Worm (Caenorhabditis elegans): Measurements from ENCODE around the gene ZC412.10.

The ZC412.10 gene

ce11 chrV:14849628-14850027, 27.0 kb downstream of the ZC412.10 start (continued):
- peak in 1 of 2 experiments; percentile 98 for TF ChIP-seq unc-62 (GFP tag; optimal IDR thresholded peaks at IDR 0.05 in 1 of 2)
- TF ChIP-seq unc-62 (tag; optimal IDR thresholded peaks at IDR 0.05): peak; percentile 23
- TF ChIP-seq zip-2 (tag; optimal IDR thresholded peaks at IDR 0.05): no peak
- TF ChIP-seq pha-4 (GFP tag; IDR thresholded peaks at IDR 0.05): no peak
- peak; percentile 67 for TF ChIP-seq pha-4 (tag; optimal IDR thresholded peaks at IDR 0.05)
- TF ChIP-seq fos-1 (tag; optimal IDR thresholded peaks at IDR 0.05): no peak
- no peak for TF ChIP-seq ceh-28 (tag; optimal IDR thresholded peaks at IDR 0.05)
- TF ChIP-seq dmd-8 (GFP tag; IDR thresholded peaks at IDR 0.05): no peak
- TF ChIP-seq spr-3 (GFP tag; optimal IDR thresholded peaks at IDR 0.05): no peak
- TF ChIP-seq Y5F2A.4 (GFP tag; optimal IDR thresholded peaks at IDR 0.05): no peak
- TF ChIP-seq ceh-82 (tag; optimal IDR thresholded peaks at IDR 0.05): no peak
- no peak for TF ChIP-seq duxl-1 (tag; optimal IDR thresholded peaks at IDR 0.05; ENCODE audit: poor library complexity)
- no peak for TF ChIP-seq F10B5.3 (tag; optimal IDR thresholded peaks at IDR 0.05)
- no peak for TF ChIP-seq F49E8.2 (tag; optimal IDR thresholded peaks at IDR 0.05; ENCODE audit: borderline replicate concordance)
- no peak for TF ChIP-seq nhr-76 (tag; optimal IDR thresholded peaks at IDR 0.05)
- TF ChIP-seq F26F4.8 (GFP tag; conservative IDR thresholded peaks at IDR 0.05): no peak
- TF ChIP-seq lin-29 (GFP tag; IDR thresholded peaks at IDR 0.05): no peak
- TF ChIP-seq ztf-11 (tag; optimal IDR thresholded peaks at IDR 0.05): no peak
- TF ChIP-seq aha-1 (tag): peak; percentile 99
- no peak for TF ChIP-seq nhr-237 (tag; optimal IDR thresholded peaks at IDR 0.05)
- no peak for TF ChIP-seq gei-8 (GFP tag; optimal IDR thresholded peaks at IDR 0.05)
- TF ChIP-seq Y105C5A.15 (GFP tag; IDR thresholded peaks at IDR 0.05): no peak
- no peak for TF ChIP-seq skn-1 (tag; optimal IDR thresholded peaks at IDR 0.05)
- TF ChIP-seq lim-7 (GFP tag; IDR thresholded peaks at IDR 0.05): no peak
- TF ChIP-seq unc-130 (GFP tag; optimal IDR thresholded peaks at IDR 0.05): no peak
- peak; percentile 44 for TF ChIP-seq spr-1 (tag; optimal IDR thresholded peaks at IDR 0.05)
- TF ChIP-seq ama-1 (optimal IDR thresholded peaks at IDR 0.05): peak; percentile 69
- TF ChIP-seq T26A8.4 (GFP tag; IDR thresholded peaks at IDR 0.05): peak; percentile 33; the same call in 1 of the 2 replicates
- no peak for TF ChIP-seq aly-2 (tag; optimal IDR thresholded peaks at IDR 0.05)
- peak; percentile 86 for TF ChIP-seq tra-1 (GFP tag; IDR thresholded peaks at IDR 0.05)
- peak; percentile 52 for TF ChIP-seq nhr-102 (tag; optimal IDR thresholded peaks at IDR 0.05)
- peak; percentile 74 for TF ChIP-seq nhr-77 (tag; optimal IDR thresholded peaks at IDR 0.05)
- TF ChIP-seq hlh-30 (tag; optimal IDR thresholded peaks at IDR 0.05; ENCODE audit: insufficient read depth): peak; percentile 98
- peak; percentile 82 for TF ChIP-seq ceh-20 (GFP tag; IDR thresholded peaks at IDR 0.05)
- TF ChIP-seq Y48G9A.11 (GFP tag; IDR thresholded peaks at IDR 0.05): no peak
- peak; percentile 71 to 96 for TF ChIP-seq mdl-1 (tag; optimal IDR thresholded peaks at IDR 0.05)
- TF ChIP-seq nhr-111 (GFP tag; optimal IDR thresholded peaks at IDR 0.05): no peak
- TF ChIP-seq hmg-1.1 (GFP tag; IDR thresholded peaks at IDR 0.05): peak; percentile 75
- no peak for TF ChIP-seq F44E2.7 (GFP tag; IDR thresholded peaks at IDR 0.05)
- no peak for TF ChIP-seq lin-1 (GFP tag; IDR thresholded peaks at IDR 0.05)
- peak; percentile 91 for TF ChIP-seq dve-1 (tag; optimal IDR thresholded peaks at IDR 0.05; ENCODE audit: insufficient read depth)
- TF ChIP-seq F37D6.2 (tag; optimal IDR thresholded peaks at IDR 0.05): no peak
- TF ChIP-seq mxl-3 (GFP tag; optimal IDR thresholded peaks at IDR 0.05): peak; percentile 96
- TF ChIP-seq nhr-48 (tag; optimal IDR thresholded peaks at IDR 0.05): peak; percentile 85
- no peak for TF ChIP-seq ceh-62 (tag; optimal IDR thresholded peaks at IDR 0.05)
- TF ChIP-seq ZK546.5 (tag; optimal IDR thresholded peaks at IDR 0.05): no peak
- TF ChIP-seq php-3 (GFP tag; IDR thresholded peaks at IDR 0.05): no peak
- no peak for TF ChIP-seq daf-19 (GFP tag; conservative IDR thresholded peaks at IDR 0.05)
- peak; percentile 45 for TF ChIP-seq mes-2 (tag; optimal IDR thresholded peaks at IDR 0.05; ENCODE audit: poor library complexity, severe bottlenecking)
- TF ChIP-seq tag-97 (GFP tag; IDR thresholded peaks at IDR 0.05): no peak
- no peak for TF ChIP-seq rbr-2 (tag; optimal IDR thresholded peaks at IDR 0.05)
- TF ChIP-seq zfp-2 (tag; optimal IDR thresholded peaks at IDR 0.05): no peak
- no peak for TF ChIP-seq lin-15B (tag; optimal IDR thresholded peaks at IDR 0.05)
